Worm (Caenorhabditis elegans): ENCODE results near the gene F40G12.5.
"Not testable (repeated sequence)": the region's sequence is repeated elsewhere in the genome, so short reads cannot be mapped to it uniquely, and the experiment has no call there.

DNA sequence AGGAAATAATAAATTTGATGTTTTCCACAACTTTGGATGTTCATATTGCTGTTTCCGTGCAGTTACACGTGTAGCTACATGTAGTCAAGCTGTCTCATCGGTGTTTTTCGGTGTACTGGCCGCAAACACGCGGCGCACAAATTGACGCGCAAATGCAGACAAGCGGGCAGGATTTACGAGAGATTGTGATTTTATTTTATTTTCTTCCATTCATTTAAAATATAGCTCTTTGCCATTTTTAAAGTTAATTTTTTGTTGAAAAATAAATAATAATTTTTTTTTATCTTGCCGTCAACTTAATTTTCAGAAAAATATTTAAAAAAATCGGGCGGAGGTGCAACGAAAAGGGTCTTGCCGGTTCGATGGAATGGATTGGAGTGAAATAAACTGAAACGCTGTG lies 3.6 kb upstream of the F40G12.5 start, which contains the start of gene F40G12.7:
- not testable (repeated sequence) for TF ChIP-seq hlh-1 (tag; optimal IDR thresholded peaks at IDR 0.05); unc-62 (GFP tag; optimal IDR thresholded peaks at IDR 0.05); ztf-11 (tag; optimal IDR thresholded peaks at IDR 0.05); nhr-2 (tag; optimal IDR thresholded peaks at IDR 0.05); elt-3 (tag; optimal IDR thresholded peaks at IDR 0.05); nhr-28 (tag; optimal IDR thresholded peaks at IDR 0.05); lin-13 (tag; optimal IDR thresholded peaks at IDR 0.05); ceh-43 (GFP tag; optimal IDR thresholded peaks at IDR 0.05); mab-5 (tag; optimal IDR thresholded peaks at IDR 0.05); unc-39 (tag; optimal IDR thresholded peaks at IDR 0.05); snpc-4 (tag; optimal IDR thresholded peaks at IDR 0.05)
